Worm (Caenorhabditis elegans): ENCODE data around the gene C49F5.3.

ce11 chrX:11965163-11965562 lies 18.3 kb downstream of the C49F5.3 start:
- no peak for TF ChIP-seq T22C8.4 (GFP tag; IDR thresholded peaks at IDR 0.05)
- TF ChIP-seq ztf-23 (GFP tag; IDR thresholded peaks at IDR 0.05), result no peak
- TF ChIP-seq ztf-29 (GFP tag; IDR thresholded peaks at IDR 0.05), result no peak
- TF ChIP-seq flt-1 (GFP tag; IDR thresholded peaks at IDR 0.05), result no peak
- no peak for TF ChIP-seq klf-2 (GFP tag; conservative IDR thresholded peaks at IDR 0.05)
- TF ChIP-seq med-1 (GFP tag; optimal IDR thresholded peaks at IDR 0.05; ENCODE audit: insufficient read depth), result no peak
- no peak for TF ChIP-seq tab-1 (GFP tag; IDR thresholded peaks at IDR 0.05)
- TF ChIP-seq cog-1 (tag; optimal IDR thresholded peaks at IDR 0.05), result no peak
